Fruit fly (Drosophila melanogaster): ENCODE measurements around the gene CG32192.
A peak's percentile ranks its signal among the peaks of the same experiment; 100 is the strongest.

dm6 chr3L:18088027-18088426 is 47.9 kb downstream of the CG32192 start:
- TF ChIP-seq usp (GFP tag; optimal IDR thresholded peaks at IDR 0.05) (no peak), Mio (GFP tag; optimal IDR thresholded peaks at IDR 0.05) (no peak), h (GFP tag; optimal IDR thresholded peaks at IDR 0.05) (no peak), Rel (GFP tag; optimal IDR thresholded peaks at IDR 0.05) (no peak), Rel (tag; optimal IDR thresholded peaks at IDR 0.05) (no peak), psq (GFP tag; optimal IDR thresholded peaks at IDR 0.05) (no peak), dmrt93B (GFP tag; optimal IDR thresholded peaks at IDR 0.05) (no peak), Abd-B (GFP tag; optimal IDR thresholded peaks at IDR 0.05) (no peak), N (GFP tag; optimal IDR thresholded peaks at IDR 0.05) (peak; percentile 88), jim (GFP tag; optimal IDR thresholded peaks at IDR 0.05) (no peak), Dfd (GFP tag; optimal IDR thresholded peaks at IDR 0.05) (no peak), OdsH (GFP tag; optimal IDR thresholded peaks at IDR 0.05) (no peak)

Measured in whole organism, wandering third instar larva.